Fruit fly (Drosophila melanogaster): ENCODE measurements around the gene CG42245.
A peak's percentile ranks its signal among the peaks of the same experiment; 100 is the strongest.

The CG42245 gene

DNA sequence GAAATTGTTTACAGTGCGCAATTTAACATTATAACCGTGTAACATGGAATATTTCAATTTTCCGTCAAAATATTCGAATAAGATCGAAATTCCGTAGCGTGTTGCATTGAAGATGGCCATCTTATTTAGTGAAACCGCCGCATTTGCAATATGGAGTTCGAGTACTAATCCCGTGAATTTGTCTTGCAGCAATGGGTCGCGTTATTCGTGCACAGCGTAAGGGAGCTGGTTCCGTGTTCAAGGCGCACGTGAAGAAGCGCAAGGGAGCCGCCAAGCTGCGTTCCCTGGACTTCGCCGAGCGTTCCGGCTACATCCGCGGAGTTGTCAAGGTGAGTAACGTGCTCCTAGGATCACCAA, 44.0 kb upstream of the CG42245 start:
- no peak for TF ChIP-seq fd96Ca (GFP tag; IDR thresholded peaks at IDR 0.05)
- no peak for TF ChIP-seq CG13204 (GFP tag; optimal IDR thresholded peaks at IDR 0.05)
- TF ChIP-seq CG8159 (tag; optimal IDR thresholded peaks at IDR 0.05) = no peak
- no peak for TF ChIP-seq CG14655 (GFP tag; optimal IDR thresholded peaks at IDR 0.05)
- no peak for TF ChIP-seq rn (GFP tag; IDR thresholded peaks at IDR 0.05)
- no peak for TF ChIP-seq CG32121 (GFP tag; IDR thresholded peaks at IDR 0.05)
- TF ChIP-seq CG12605 (GFP tag; IDR thresholded peaks at IDR 0.05) = no peak
- no peak for TF ChIP-seq CG10348 (GFP tag; IDR thresholded peaks at IDR 0.05)
- TF ChIP-seq CG15710 (tag; optimal IDR thresholded peaks at IDR 0.05) = no peak
- no peak for TF ChIP-seq CG4496 (GFP tag; IDR thresholded peaks at IDR 0.05)
- TF ChIP-seq EcR (GFP tag; optimal IDR thresholded peaks at IDR 0.05) = no peak
- no peak for TF ChIP-seq Ets98B (GFP tag; IDR thresholded peaks at IDR 0.05)
- no peak for TF ChIP-seq Snoo (tag; optimal IDR thresholded peaks at IDR 0.05)
- TF ChIP-seq gl (tag; optimal IDR thresholded peaks at IDR 0.05) = no peak
- TF ChIP-seq Pif1A (GFP tag; optimal IDR thresholded peaks at IDR 0.05) = no peak
- no peak for TF ChIP-seq Pif1B (GFP tag; optimal IDR thresholded peaks at IDR 0.05)

DNA sequence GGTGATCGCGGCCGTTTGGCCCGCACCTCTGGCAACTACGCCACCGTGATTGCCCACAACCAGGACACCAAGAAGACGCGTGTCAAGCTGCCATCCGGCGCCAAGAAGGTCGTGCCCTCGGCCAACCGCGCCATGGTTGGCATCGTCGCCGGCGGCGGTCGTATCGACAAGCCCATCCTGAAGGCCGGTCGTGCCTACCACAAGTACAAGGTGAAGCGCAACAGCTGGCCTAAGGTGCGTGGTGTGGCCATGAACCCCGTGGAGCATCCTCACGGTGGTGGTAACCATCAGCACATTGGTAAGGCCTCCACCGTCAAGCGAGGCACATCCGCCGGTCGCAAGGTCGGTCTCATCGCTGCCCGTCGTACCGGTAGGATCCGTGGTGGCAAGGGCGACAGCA, 43.2 kb upstream of the CG42245 start:
- TF ChIP-seq CG4496 (GFP tag; IDR thresholded peaks at IDR 0.05) (0 out of 3 replicates have a peak, but pooled peaks have one; percentile 20), CG15710 (tag; optimal IDR thresholded peaks at IDR 0.05) (no peak)

DNA sequence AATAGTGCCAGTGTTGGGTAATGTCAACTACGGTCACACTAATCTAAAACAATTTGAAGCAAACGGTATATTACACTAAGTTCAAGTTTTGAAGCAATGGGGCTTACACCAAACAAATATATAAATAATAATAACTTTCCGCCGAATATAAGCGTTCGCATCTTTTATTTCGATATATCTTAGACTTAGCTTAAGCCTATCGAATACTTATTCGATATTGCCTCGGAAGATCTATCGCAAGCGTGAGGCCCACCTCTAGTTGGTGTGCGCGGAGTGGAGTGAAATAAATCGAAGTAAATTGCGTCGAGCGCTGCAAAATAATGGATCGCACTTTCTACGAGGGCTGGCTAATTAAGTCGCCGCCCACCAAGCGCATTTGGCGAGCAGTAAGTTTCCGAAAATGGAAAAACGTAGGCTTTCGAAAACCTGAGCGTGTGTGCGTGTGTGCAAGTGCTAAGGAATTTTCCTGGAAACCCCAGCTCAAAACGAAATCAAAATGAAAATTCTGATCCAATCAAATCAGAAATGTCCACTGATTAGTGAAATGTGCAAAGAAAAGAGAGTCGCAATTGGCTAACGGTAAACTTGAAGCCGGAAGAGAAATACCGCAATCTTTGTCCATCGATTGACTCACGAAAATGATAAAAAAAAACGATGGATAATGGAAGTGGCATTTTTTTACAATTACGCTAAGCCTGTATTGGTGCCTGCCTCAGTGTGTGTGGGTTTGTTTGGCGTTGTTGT, 42.2 kb upstream of the CG42245 start, which contains the start of gene dos:
Gene dos (plus strand): TSS at position 248 of the 744 bp plus-strand sequence.
- peak; percentile 37 for TF ChIP-seq CG8159 (tag; optimal IDR thresholded peaks at IDR 0.05)
- no peak for TF ChIP-seq CG13204 (GFP tag; optimal IDR thresholded peaks at IDR 0.05)
- peak; percentile 2 for TF ChIP-seq D1 (tag; optimal IDR thresholded peaks at IDR 0.05)
- TF ChIP-seq gl (tag; optimal IDR thresholded peaks at IDR 0.05) = no peak
- peak; percentile 9 for TF ChIP-seq CG14655 (GFP tag; optimal IDR thresholded peaks at IDR 0.05)
- TF ChIP-seq Snoo (tag; optimal IDR thresholded peaks at IDR 0.05) = peak; percentile 15
- TF ChIP-seq CG8301 (tag; optimal IDR thresholded peaks at IDR 0.05) = peak; percentile 0
- TF ChIP-seq CG15710 (tag; optimal IDR thresholded peaks at IDR 0.05) = peak; percentile 20
- 0 out of 3 replicates have a peak, but pooled peaks have one; percentile 32 for TF ChIP-seq CG4496 (GFP tag; IDR thresholded peaks at IDR 0.05)
- TF ChIP-seq Pif1A (GFP tag; optimal IDR thresholded peaks at IDR 0.05) = peak; percentile 20
- no peak for TF ChIP-seq CG10348 (GFP tag; IDR thresholded peaks at IDR 0.05)
- peak; percentile 14 for TF ChIP-seq CG17806 (tag; optimal IDR thresholded peaks at IDR 0.05)
- TF ChIP-seq Ets98B (GFP tag; IDR thresholded peaks at IDR 0.05) = 0 out of 2 replicates have a peak, but pooled peaks have one; percentile 23
- TF ChIP-seq rn (GFP tag; IDR thresholded peaks at IDR 0.05) = no peak

DNA sequence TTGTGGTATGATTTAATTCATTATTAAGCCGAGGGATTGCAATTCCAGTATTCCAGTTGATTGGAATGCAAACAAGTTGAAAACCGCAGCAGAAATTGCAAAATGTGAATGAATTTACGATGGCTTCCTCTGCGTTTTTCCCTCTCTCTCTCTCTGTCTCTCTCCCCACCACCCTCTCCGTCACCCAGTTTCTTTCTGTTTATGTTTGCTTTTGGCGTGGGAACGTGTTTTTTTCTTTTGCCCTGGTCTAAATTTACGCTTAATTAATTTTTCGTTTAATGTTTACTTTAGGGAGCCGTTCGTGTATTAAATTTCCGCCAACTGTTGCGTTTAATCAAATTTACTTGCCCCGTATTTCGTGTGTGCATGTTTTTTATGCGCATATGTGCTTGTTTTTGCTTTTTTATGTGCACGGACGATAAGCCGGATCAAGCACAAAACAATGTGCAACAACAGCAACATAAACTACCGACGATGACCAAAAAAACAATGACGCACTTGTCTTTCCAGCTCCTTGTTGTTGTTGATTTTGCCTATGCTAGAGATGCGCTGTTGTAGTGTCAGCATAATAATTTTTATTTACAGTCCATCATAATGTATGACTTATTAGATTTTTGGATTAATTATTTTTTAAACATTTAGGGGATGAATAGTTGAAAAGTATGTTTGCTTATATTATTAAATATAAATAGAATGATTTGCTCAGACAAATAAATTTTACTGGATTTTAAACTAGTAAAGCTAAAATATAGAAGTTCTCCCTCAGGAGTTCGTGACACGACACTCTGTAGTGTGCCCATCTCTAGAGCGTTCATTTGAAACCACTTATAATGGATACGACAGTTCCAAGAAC, 41.4 kb upstream of the CG42245 start:
- TF ChIP-seq Ets98B (GFP tag; IDR thresholded peaks at IDR 0.05) (no peak), CG4496 (GFP tag; IDR thresholded peaks at IDR 0.05) (no peak), fd96Ca (GFP tag; IDR thresholded peaks at IDR 0.05) (0 out of 3 replicates have a peak, but pooled peaks have one; percentile 8), CG32121 (GFP tag; IDR thresholded peaks at IDR 0.05) (0 out of 2 replicates have a peak, but pooled peaks have one; percentile 10), CG10348 (GFP tag; IDR thresholded peaks at IDR 0.05) (no peak), Pif1B (GFP tag; optimal IDR thresholded peaks at IDR 0.05) (peak; percentile 26), EcR (GFP tag; optimal IDR thresholded peaks at IDR 0.05) (no peak), CG14655 (GFP tag; optimal IDR thresholded peaks at IDR 0.05) (no peak), CG12605 (GFP tag; IDR thresholded peaks at IDR 0.05) (peak; percentile 26), CG13204 (GFP tag; optimal IDR thresholded peaks at IDR 0.05) (no peak), CG8159 (tag; optimal IDR thresholded peaks at IDR 0.05) (peak; percentile 59), rn (GFP tag; IDR thresholded peaks at IDR 0.05) (no peak), CG8301 (tag; optimal IDR thresholded peaks at IDR 0.05) (peak; percentile 23), CG34367 (tag; optimal IDR thresholded peaks at IDR 0.05) (peak; percentile 1), Snoo (tag; optimal IDR thresholded peaks at IDR 0.05) (no peak), CG15710 (tag; optimal IDR thresholded peaks at IDR 0.05) (peak; percentile 50), Pif1A (GFP tag; optimal IDR thresholded peaks at IDR 0.05) (peak; percentile 39), D1 (tag; optimal IDR thresholded peaks at IDR 0.05) (no peak), CG17806 (tag; optimal IDR thresholded peaks at IDR 0.05) (no peak), CG9948 (tag; optimal IDR thresholded peaks at IDR 0.05) (peak; percentile 36), gl (tag; optimal IDR thresholded peaks at IDR 0.05) (no peak)

DNA sequence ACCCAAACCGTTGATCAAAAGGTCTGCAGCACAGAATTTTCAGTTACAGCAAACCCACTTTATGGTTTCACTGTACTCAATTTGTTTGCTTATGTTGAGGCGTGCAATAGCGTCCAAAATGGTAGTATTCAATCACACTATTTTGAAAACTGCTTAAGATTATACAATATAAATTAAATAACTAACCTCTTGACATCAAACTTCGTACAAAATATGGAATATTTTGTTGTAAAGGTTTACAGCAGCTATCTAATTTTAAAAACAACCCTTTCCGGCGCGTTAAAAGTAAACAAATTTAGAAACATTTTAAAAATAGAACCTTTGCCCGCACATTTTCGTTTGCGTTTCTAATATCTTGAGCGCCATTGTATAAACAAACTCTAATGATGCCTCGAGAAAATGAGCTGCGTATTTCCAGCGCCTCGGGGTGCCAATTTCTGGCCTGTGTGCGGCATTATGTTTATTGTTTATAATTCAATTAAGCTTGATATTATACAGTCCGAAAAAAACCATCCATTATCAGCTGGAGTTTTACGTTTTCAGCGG, 40.7 kb upstream of the CG42245 start:
- TF ChIP-seq CG32121 (GFP tag; IDR thresholded peaks at IDR 0.05) (0 out of 2 replicates have a peak, but pooled peaks have one; percentile 12), CG4496 (GFP tag; IDR thresholded peaks at IDR 0.05) (no peak), fd96Ca (GFP tag; IDR thresholded peaks at IDR 0.05) (no peak), CG15710 (tag; optimal IDR thresholded peaks at IDR 0.05) (no peak)

Data from whole organism, pupa.